Worm (Caenorhabditis elegans) whole organism, L2 larva: ENCODE results near the gene aqp-3.

ENCODE experiments used
- C34F6.9 ChIP-seq: fragments of 150-350 bp; optimal IDR thresholded peaks from 2 replicates; lab custom pipeline; 2014; ENCODE audit warnings: missing biosample characterization, missing genetic modification characterization
- F13H6.1 ChIP-seq: sonication (generic microtip); optimal IDR thresholded peaks from 2 replicates; lab custom pipeline; 2016; ENCODE audit warnings: missing genetic modification characterization, missing compliant biosample characterization
- R02D3.7 ChIP-seq: fragments of 150-350 bp; optimal IDR thresholded peaks from 2 replicates; lab custom pipeline; 2014; ENCODE audit warnings: missing biosample characterization, missing genetic modification characterization
- Y55F3AM.14 ChIP-seq: fragments of 200-800 bp; sonication (Bioruptor generic); optimal IDR thresholded peaks from 2 replicates; lab custom pipeline; 2018; ENCODE audit warnings: mild to moderate bottlenecking, missing genetic modification characterization, missing compliant biosample characterization
- ZK546.5 ChIP-seq: sonication (generic microtip); optimal IDR thresholded peaks from 2 replicates; lab custom pipeline; 2017; ENCODE audit warnings: missing biosample characterization, missing genetic modification characterization
- alr-1 ChIP-seq: fragments of 150-350 bp; optimal IDR thresholded peaks from 2 replicates; lab custom pipeline; 2014; ENCODE audit warnings: missing biosample characterization, missing genetic modification characterization
- aly-2 ChIP-seq: fragments of 150-350 bp; optimal IDR thresholded peaks from 2 replicates; lab custom pipeline; 2014; ENCODE audit warnings: missing biosample characterization, missing genetic modification characterization
- ama-1 ChIP-seq: fragments of 150-350 bp; optimal IDR thresholded peaks from 2 replicates; lab custom pipeline; 2018; ENCODE audit warnings: inconsistent platforms
- blmp-1 ChIP-seq: sonication (generic microtip); optimal IDR thresholded peaks from 2 replicates; lab custom pipeline; 2017; ENCODE audit warnings: missing genetic modification characterization, mild to moderate bottlenecking, missing compliant biosample characterization, antibody characterized with exemption, moderate library complexity; ENCODE audit not compliant: insufficient read depth
- ceh-16 ChIP-seq: fragments of 150-350 bp; optimal IDR thresholded peaks from 2 replicates; lab custom pipeline; 2014; ENCODE audit warnings: missing biosample characterization, missing genetic modification characterization
- ceh-82 ChIP-seq: fragments of 150-350 bp; optimal IDR thresholded peaks from 2 replicates; lab custom pipeline; 2014; ENCODE audit warnings: missing biosample characterization, missing genetic modification characterization
- crh-2 ChIP-seq: sonication (generic microtip); optimal IDR thresholded peaks from 2 replicates; lab custom pipeline; 2017; ENCODE audit warnings: missing biosample characterization, missing genetic modification characterization
- dmd-4 ChIP-seq: sonication (generic microtip); optimal IDR thresholded peaks from 2 replicates; lab custom pipeline; 2017; ENCODE audit warnings: missing biosample characterization, missing genetic modification characterization
- egl-27 ChIP-seq: sonication (generic microtip); optimal IDR thresholded peaks from 3 replicates; lab custom pipeline; 2017; ENCODE audit warnings: missing biosample characterization, missing genetic modification reagents, missing genetic modification characterization
- elt-1 ChIP-seq: fragments of 150-350 bp; optimal IDR thresholded peaks from 2 replicates; lab custom pipeline; 2014; ENCODE audit warnings: missing biosample characterization, missing genetic modification characterization
- elt-3 ChIP-seq: sonication (generic microtip); optimal IDR thresholded peaks from 2 replicates; lab custom pipeline; 2017; ENCODE audit warnings: missing biosample characterization, missing genetic modification characterization
- fos-1 ChIP-seq: fragments of 150-350 bp; optimal IDR thresholded peaks from 2 replicates; lab custom pipeline; 2014; ENCODE audit warnings: missing biosample characterization, missing genetic modification characterization
- gmeb-1 ChIP-seq: fragments of 150-350 bp; optimal IDR thresholded peaks from 2 replicates; lab custom pipeline; 2014; ENCODE audit warnings: missing biosample characterization, missing genetic modification characterization
- lin-11 ChIP-seq: fragments of 150-350 bp; sonication (generic microtip); optimal IDR thresholded peaks from 2 replicates; lab custom pipeline; 2014; ENCODE audit warnings: missing biosample characterization, missing genetic modification characterization, inconsistent platforms, mixed read lengths
- lin-13 ChIP-seq: fragments of 150-350 bp; optimal IDR thresholded peaks from 2 replicates; lab custom pipeline; 2014; ENCODE audit warnings: missing biosample characterization, missing genetic modification reagents, missing genetic modification characterization
- lin-39 ChIP-seq: fragments of 150-350 bp; optimal IDR thresholded peaks from 2 replicates; lab custom pipeline; 2014; ENCODE audit warnings: missing biosample characterization, missing genetic modification reagents, missing genetic modification characterization
- lsy-2 ChIP-seq, 2 experiments: fragments of 150-350 bp in 1 of 2; sonication (generic microtip) in 1 of 2; optimal IDR thresholded peaks; 2 replicates each; lab custom pipeline; 2014 to 2017; ENCODE audit warnings: missing biosample characterization in 2 of 2, missing genetic modification characterization in 2 of 2
- mab-5 ChIP-seq: fragments of 150-350 bp; optimal IDR thresholded peaks from 2 replicates; lab custom pipeline; 2014; ENCODE audit warnings: missing biosample characterization, missing genetic modification characterization
- mbf-1 ChIP-seq: sonication (generic microtip); optimal IDR thresholded peaks from 2 replicates; lab custom pipeline; 2017; ENCODE audit warnings: missing biosample characterization, missing genetic modification characterization
- mdl-1 ChIP-seq, 2 experiments: fragments of 150-350 bp in 1 of 2; sonication (generic microtip) in 1 of 2; optimal IDR thresholded peaks; 2 replicates each; lab custom pipeline; 2017; ENCODE audit warnings: missing biosample characterization in 2 of 2, missing genetic modification characterization in 2 of 2
- nhr-10 ChIP-seq: sonication (generic microtip); optimal IDR thresholded peaks from 2 replicates; lab custom pipeline; 2017; ENCODE audit warnings: missing biosample characterization, missing genetic modification characterization
- nhr-11 ChIP-seq: fragments of 150-350 bp; optimal IDR thresholded peaks from 2 replicates; lab custom pipeline; 2014; ENCODE audit warnings: missing biosample characterization, missing genetic modification characterization
- nhr-12 ChIP-seq: fragments of 150-350 bp; optimal IDR thresholded peaks from 2 replicates; lab custom pipeline; 2014; ENCODE audit warnings: missing biosample characterization, missing genetic modification characterization
- nhr-129 ChIP-seq: fragments of 150-350 bp; optimal IDR thresholded peaks from 2 replicates; lab custom pipeline; 2014; ENCODE audit warnings: missing biosample characterization, missing genetic modification characterization
- nhr-21 ChIP-seq: fragments of 150-350 bp; optimal IDR thresholded peaks from 2 replicates; lab custom pipeline; 2014; ENCODE audit warnings: missing biosample characterization, missing genetic modification characterization
- nhr-23 ChIP-seq: fragments of 150-350 bp; optimal IDR thresholded peaks from 2 replicates; lab custom pipeline; 2014; ENCODE audit warnings: missing biosample characterization, missing genetic modification reagents, missing genetic modification characterization
- nhr-237 ChIP-seq: fragments of 150-350 bp; optimal IDR thresholded peaks from 2 replicates; lab custom pipeline; 2014; ENCODE audit warnings: missing biosample characterization, missing genetic modification characterization
- nhr-25 ChIP-seq: fragments of 150-350 bp; sonication (generic microtip); optimal IDR thresholded peaks from 3 replicates; lab custom pipeline; 2014; ENCODE audit warnings: missing biosample characterization, missing genetic modification characterization
- nhr-6 ChIP-seq: fragments of 150-350 bp; optimal IDR thresholded peaks from 2 replicates; lab custom pipeline; 2014; ENCODE audit warnings: missing biosample characterization, missing genetic modification characterization
- nhr-77 ChIP-seq: fragments of 150-350 bp; optimal IDR thresholded peaks from 2 replicates; lab custom pipeline; 2014; ENCODE audit warnings: missing biosample characterization, missing genetic modification characterization
- peb-1 ChIP-seq: fragments of 150-350 bp; optimal IDR thresholded peaks from 2 replicates; lab custom pipeline; 2014; ENCODE audit warnings: missing biosample characterization, missing genetic modification characterization
- sem-4 ChIP-seq: fragments of 150-350 bp; optimal IDR thresholded peaks from 2 replicates; lab custom pipeline; 2014; ENCODE audit warnings: missing biosample characterization, missing genetic modification reagents, missing genetic modification characterization
- skn-1 ChIP-seq: sonication (generic microtip); optimal IDR thresholded peaks from 2 replicates; lab custom pipeline; 2017; ENCODE audit warnings: missing biosample characterization, missing genetic modification characterization
- sma-3 ChIP-seq: sonication (generic microtip); optimal IDR thresholded peaks from 2 replicates; lab custom pipeline; 2016; ENCODE audit warnings: missing genetic modification reagents, missing genetic modification characterization, missing compliant biosample characterization
- sma-9 ChIP-seq, 2 experiments: fragments of 150-350 bp in 1 of 2; sonication (generic microtip) in 1 of 2; optimal IDR thresholded peaks; 2 replicates each; lab custom pipeline; 2014 to 2016; ENCODE audit warnings: missing genetic modification characterization in 2 of 2, mild to moderate bottlenecking in 1 of 2, missing biosample characterization in 1 of 2, missing compliant biosample characterization in 1 of 2, missing genetic modification reagents in 1 of 2, moderate library complexity in 1 of 2
- snpc-4 ChIP-seq: fragments of 150-350 bp; optimal IDR thresholded peaks from 2 replicates; lab custom pipeline; 2014; ENCODE audit warnings: missing biosample characterization, missing genetic modification characterization
- unc-39 ChIP-seq: fragments of 150-350 bp; optimal IDR thresholded peaks from 2 replicates; lab custom pipeline; 2014; ENCODE audit warnings: missing biosample characterization, missing genetic modification characterization
- unc-55 ChIP-seq: fragments of 150-350 bp; sonication (generic microtip); optimal IDR thresholded peaks from 3 replicates; lab custom pipeline; 2014; ENCODE audit warnings: missing biosample characterization, missing genetic modification reagents, missing genetic modification characterization
- unc-62 ChIP-seq: fragments of 150-350 bp; optimal IDR thresholded peaks from 2 replicates; lab custom pipeline; 2014; ENCODE audit warnings: missing biosample characterization, missing genetic modification reagents, missing genetic modification characterization
- zag-1 ChIP-seq: fragments of 150-350 bp; optimal IDR thresholded peaks from 2 replicates; lab custom pipeline; 2014; ENCODE audit warnings: missing biosample characterization, missing genetic modification characterization
- ztf-1 ChIP-seq: fragments of 200-800 bp; sonication (Bioruptor generic); conservative IDR thresholded peaks from 2 replicates; pipeline ENCODE4 v1.3.6; 2022; ENCODE audit warnings: missing genetic modification characterization, missing compliant biosample characterization
- ztf-11 ChIP-seq: sonication (generic microtip); optimal IDR thresholded peaks from 2 replicates; lab custom pipeline; 2017; ENCODE audit warnings: missing biosample characterization, missing genetic modification characterization
- ztf-4 ChIP-seq: fragments of 150-350 bp; optimal IDR thresholded peaks from 2 replicates; lab custom pipeline; 2014; ENCODE audit warnings: missing biosample characterization, missing genetic modification characterization

Gene aqp-3

ce11 chrIV:10919770-10920169, 46.5 kb downstream of the aqp-3 start, which contains the start of gene rbr-2:
Gene rbr-2, plus strand, starts transcription at chrIV:10920070.
- no peak for TF ChIP-seq ceh-16 (tag; lab: Kevin White, UChicago)
- no peak for TF ChIP-seq egl-27 (tag; lab: Kevin White, UChicago)
- TF ChIP-seq nhr-237 (tag; lab: Kevin White, UChicago), result no peak
- no peak for TF ChIP-seq unc-55
- no peak for TF ChIP-seq sma-3
- no peak for TF ChIP-seq aly-2 (tag; lab: Kevin White, UChicago)
- no peak for TF ChIP-seq gmeb-1 (tag; lab: Kevin White, UChicago)
- TF ChIP-seq, all 48 proteins: peak for 0

ce11 chrIV:10918877-10919560, 47.2 kb downstream of the aqp-3 start:
- TF ChIP-seq unc-62 (GFP tag; lab: Kevin White, UChicago) (no peak), blmp-1 (tag; lab: Kevin White, UChicago) (peak; percentile 40), peb-1 (tag; lab: Kevin White, UChicago) (no peak), ztf-4 (tag; lab: Kevin White, UChicago) (peak; percentile 26), alr-1 (tag; lab: Kevin White, UChicago) (no peak), unc-39 (no peak), lsy-2 (tag; optimal IDR thresholded peaks at IDR 0.05; lab: Kevin White, UChicago) (peak; percentile 40 to 80), unc-55 (peak; percentile 82), nhr-21 (peak; percentile 61), zag-1 (tag; lab: Kevin White, UChicago) (peak; percentile 37), mdl-1 (tag; optimal IDR thresholded peaks at IDR 0.05; lab: Kevin White, UChicago) (peak in 1 of 2 experiments; percentile 77), mab-5 (tag; lab: Kevin White, UChicago) (peak; percentile 84), sma-3 (peak; percentile 76), dmd-4 (tag; lab: Kevin White, UChicago) (no peak), fos-1 (tag; lab: Kevin White, UChicago) (peak; percentile 58), nhr-77 (no peak), lin-39 (tag; lab: Kevin White, UChicago) (no peak), lin-13 (peak; percentile 50), ztf-1 (no peak), nhr-25 (tag; lab: Kevin White, UChicago) (peak; percentile 58), nhr-237 (tag; lab: Kevin White, UChicago) (no peak), lin-11 (tag; lab: Kevin White, UChicago) (peak; percentile 87), egl-27 (tag; lab: Kevin White, UChicago) (peak; percentile 51), aly-2 (tag; lab: Kevin White, UChicago) (no peak), elt-1 (no peak), R02D3.7 (tag; lab: Kevin White, UChicago) (no peak), Y55F3AM.14 (peak; percentile 17), gmeb-1 (tag; lab: Kevin White, UChicago) (peak; percentile 65), nhr-129 (tag; lab: Kevin White, UChicago) (peak; percentile 87), ceh-16 (tag; lab: Kevin White, UChicago) (peak; percentile 45), ZK546.5 (tag; lab: Kevin White, UChicago) (no peak), nhr-23 (no peak), nhr-10 (peak; percentile 11), ceh-82 (tag; lab: Kevin White, UChicago) (peak; percentile 19), ztf-11 (tag; lab: Kevin White, UChicago) (no peak), elt-3 (tag; lab: Kevin White, UChicago) (no peak), skn-1 (no peak), nhr-11 (tag; lab: Kevin White, UChicago) (no peak), crh-2 (tag; lab: Kevin White, UChicago) (peak; percentile 84), ama-1 (peak; percentile 74), nhr-6 (tag; lab: Kevin White, UChicago) (peak; percentile 60), snpc-4 (tag; lab: Kevin White, UChicago) (peak; percentile 57), C34F6.9 (tag; lab: Kevin White, UChicago) (peak; percentile 96), nhr-12 (tag; lab: Kevin White, UChicago) (no peak), mbf-1 (no peak), sem-4 (tag; lab: Kevin White, UChicago) (peak; percentile 58), F13H6.1 (tag; lab: Kevin White, UChicago) (peak; percentile 92), sma-9 (GFP tag; optimal IDR thresholded peaks at IDR 0.05; lab: Kevin White, UChicago) (peak; percentile 72), sma-9 (tag; optimal IDR thresholded peaks at IDR 0.05; lab: Kevin White, UChicago) (no peak)
- TF ChIP-seq, all 48 proteins: peak for 28
